Worm (Caenorhabditis elegans): ENCODE data around the gene Y62E10A.3.

Y62E10A.3 gene

DNA sequence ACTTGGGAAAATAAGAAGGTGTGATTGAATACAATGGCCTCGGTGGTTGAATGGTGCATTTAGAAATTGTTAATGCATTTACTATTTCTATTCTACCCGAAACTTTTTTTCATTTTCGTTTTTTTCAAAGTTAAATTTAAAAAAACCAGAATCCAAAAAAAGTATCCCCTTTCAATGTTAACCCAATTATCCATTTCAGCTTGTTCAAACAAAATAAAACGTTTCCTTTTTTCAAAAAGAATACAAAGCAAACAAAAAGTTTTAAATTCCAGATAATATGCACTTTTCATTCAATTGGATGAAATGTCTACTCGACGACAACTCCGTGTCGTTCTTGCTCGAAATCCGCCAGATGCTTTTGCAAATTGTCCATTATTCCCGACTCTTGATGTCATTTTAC is 17.5 kb downstream of the Y62E10A.3 start, which contains the start of gene W02A2.5:
W02A2.5 (plus strand) TSS at position 301 of the 400 bp plus-strand sequence.
- TF ChIP-seq efl-1 (optimal IDR thresholded peaks at IDR 0.05) (no peak), efl-1 (GFP tag; optimal IDR thresholded peaks at IDR 0.05 in 1 of 2) (peak in 1 of 2 experiments; percentile 43), jun-1 (tag; optimal IDR thresholded peaks at IDR 0.05) (no peak)

DNA sequence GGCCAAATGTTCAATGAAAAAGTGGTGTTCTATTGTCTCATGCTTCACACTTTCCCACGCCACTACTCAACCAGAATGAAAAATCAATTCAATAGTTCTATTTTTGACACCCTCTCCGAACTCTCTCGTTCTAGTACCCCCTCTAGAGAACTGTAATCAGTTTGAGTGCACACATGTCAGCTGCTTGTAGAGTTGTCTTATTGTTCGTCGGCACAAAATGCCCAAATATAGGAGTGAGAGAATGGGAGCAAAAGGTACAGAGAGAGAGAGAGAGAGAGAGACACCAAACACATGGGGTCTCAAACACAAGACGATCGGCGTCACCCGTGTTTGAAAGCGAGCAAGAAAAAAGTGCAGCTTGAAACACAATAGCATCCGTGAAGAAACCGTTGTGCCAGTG is 25.8 kb downstream of the Y62E10A.3 start:
- TF ChIP-seq lin-35 (GFP tag; optimal IDR thresholded peaks at IDR 0.05) (peak in 1 of 2 experiments; percentile 29), isw-1 (GFP tag; IDR thresholded peaks at IDR 0.05) (no peak), unc-62 (GFP tag; optimal IDR thresholded peaks at IDR 0.05) (no peak)

DNA sequence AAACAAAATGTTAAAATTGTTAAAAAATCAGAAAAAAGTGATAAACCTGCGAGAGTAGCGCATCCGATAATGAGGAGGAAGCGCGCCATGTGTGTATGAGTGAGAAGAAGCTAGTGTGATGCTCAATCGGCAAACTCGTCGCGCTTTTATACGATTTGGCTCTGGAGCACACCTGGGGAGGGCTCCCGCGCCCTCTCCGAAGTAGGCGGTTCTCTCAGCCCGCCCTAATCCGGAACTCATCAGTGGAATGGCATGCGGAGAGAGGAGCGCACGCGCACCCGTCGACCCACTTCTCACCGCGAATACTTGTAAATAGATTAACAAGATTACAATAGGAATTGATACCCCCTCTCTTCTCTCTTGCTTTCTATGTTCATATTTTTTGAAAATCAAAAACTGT is 28.8 kb downstream of the Y62E10A.3 start, which contains the start of gene pqn-74:
pqn-74 (minus strand) TSS at position 122 of the 400 bp plus-strand sequence.
- TF ChIP-seq xbp-1 (tag; optimal IDR thresholded peaks at IDR 0.05) (no peak), fkh-4 (tag; optimal IDR thresholded peaks at IDR 0.05; ENCODE audit: borderline replicate concordance) (no peak), nhr-20 (tag; optimal IDR thresholded peaks at IDR 0.05) (no peak), elt-2 (tag; optimal IDR thresholded peaks at IDR 0.05) (no peak), C16A3.4 (tag; optimal IDR thresholded peaks at IDR 0.05) (no peak), nhr-76 (tag; optimal IDR thresholded peaks at IDR 0.05) (no peak), sox-4 (tag; optimal IDR thresholded peaks at IDR 0.05) (no peak), ceh-82 (tag; optimal IDR thresholded peaks at IDR 0.05) (no peak), ceh-8 (GFP tag; optimal IDR thresholded peaks at IDR 0.05) (no peak), grh-1 (GFP tag; IDR thresholded peaks at IDR 0.05) (no peak), ceh-90 (tag; optimal IDR thresholded peaks at IDR 0.05) (no peak), lin-14 (GFP tag; optimal IDR thresholded peaks at IDR 0.05) (no peak), pax-3 (tag; optimal IDR thresholded peaks at IDR 0.05) (no peak), nhr-237 (tag; optimal IDR thresholded peaks at IDR 0.05) (no peak), zag-1 (tag; optimal IDR thresholded peaks at IDR 0.05) (no peak), nhr-71 (tag; optimal IDR thresholded peaks at IDR 0.05) (no peak), irx-1 (tag; optimal IDR thresholded peaks at IDR 0.05) (no peak), unc-62 (GFP tag; optimal IDR thresholded peaks at IDR 0.05) (no peak), nhr-47 (tag; optimal IDR thresholded peaks at IDR 0.05) (no peak)

DNA sequence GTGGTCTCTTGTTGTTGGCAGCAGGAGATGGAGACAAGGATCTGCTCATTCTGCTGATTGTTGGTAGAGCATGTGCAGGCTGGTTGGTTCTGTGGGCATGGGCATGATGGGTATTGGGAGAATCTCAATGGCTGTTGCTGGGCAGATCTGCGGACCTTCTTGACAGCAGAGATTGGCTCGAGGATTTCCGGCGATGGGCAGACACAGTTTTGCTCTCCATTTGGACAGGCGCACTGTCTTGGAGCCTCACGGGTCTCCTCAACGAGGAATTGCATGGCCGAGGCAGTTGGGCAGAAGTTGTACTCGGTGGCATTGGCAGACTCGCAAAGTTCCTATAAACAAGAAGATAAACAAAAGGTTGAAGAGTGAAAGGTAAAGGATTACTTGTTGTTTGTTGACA is 29.5 kb downstream of the Y62E10A.3 start:
- TF ChIP-seq efl-1 (optimal IDR thresholded peaks at IDR 0.05): no peak
- TF ChIP-seq efl-1 (GFP tag; optimal IDR thresholded peaks at IDR 0.05 in 1 of 2): peak in 1 of 2 experiments; percentile 53
- no peak for TF ChIP-seq zag-1 (tag; optimal IDR thresholded peaks at IDR 0.05)

DNA sequence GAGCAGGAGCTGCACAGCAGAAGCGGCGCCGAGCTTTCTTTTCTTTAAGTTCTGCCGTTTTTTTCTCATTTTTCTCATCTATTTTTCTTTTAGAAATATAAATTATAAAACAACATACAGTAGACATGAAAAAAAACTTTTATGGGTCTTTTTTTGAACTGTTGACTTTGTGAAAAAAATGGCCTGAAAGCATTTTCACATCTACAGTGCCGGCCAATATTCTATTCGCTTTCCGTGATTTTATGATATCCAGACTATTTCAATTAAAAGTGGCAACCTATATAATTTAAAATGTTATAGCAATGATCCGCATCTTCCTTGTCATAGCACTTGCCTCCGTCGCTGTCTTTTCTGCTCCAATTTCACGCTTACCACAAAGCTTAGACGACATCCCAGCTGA is 32.0 kb downstream of the Y62E10A.3 start, which contains the start of gene far-6:
far-6 (plus strand) TSS at position 301 of the 400 bp plus-strand sequence.
- TF ChIP-seq fos-1 (tag; optimal IDR thresholded peaks at IDR 0.05) (no peak), ceh-82 (tag; optimal IDR thresholded peaks at IDR 0.05) (no peak), isw-1 (GFP tag; IDR thresholded peaks at IDR 0.05) (no peak), efl-3 (GFP tag; optimal IDR thresholded peaks at IDR 0.05) (no peak), lin-39 (tag; optimal IDR thresholded peaks at IDR 0.05) (no peak), snpc-4 (tag; optimal IDR thresholded peaks at IDR 0.05) (no peak), alr-1 (tag; optimal IDR thresholded peaks at IDR 0.05; ENCODE audit: borderline replicate concordance) (no peak), lin-15B (tag; optimal IDR thresholded peaks at IDR 0.05) (no peak), nhr-237 (tag; optimal IDR thresholded peaks at IDR 0.05) (no peak), sup-37 (GFP tag; optimal IDR thresholded peaks at IDR 0.05) (no peak), lir-3 (tag; optimal IDR thresholded peaks at IDR 0.05; ENCODE audit: poor library complexity) (no peak), aha-1 (tag; optimal IDR thresholded peaks at IDR 0.05) (no peak)

DNA sequence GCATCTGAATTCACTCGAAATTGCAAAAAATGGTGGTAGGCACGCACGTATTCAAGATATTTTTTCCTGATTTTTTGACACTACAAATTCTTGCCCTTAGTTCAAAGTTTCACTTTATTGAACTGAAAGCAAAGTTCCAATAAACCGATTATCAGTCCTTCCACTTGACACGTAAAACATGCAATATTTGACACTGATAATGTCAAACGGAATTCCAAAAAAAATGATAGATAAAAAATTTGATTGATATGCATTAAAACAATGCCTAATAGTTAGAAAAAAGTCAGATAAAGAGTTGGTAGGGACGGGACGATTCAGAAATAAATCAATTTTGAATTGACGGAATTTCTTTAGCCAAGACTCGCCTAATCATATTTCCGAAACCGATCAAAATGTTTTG is 33.0 kb downstream of the Y62E10A.3 start:
- no peak for TF ChIP-seq C04F5.9 (tag; optimal IDR thresholded peaks at IDR 0.05)
- TF ChIP-seq sptf-1 (tag; optimal IDR thresholded peaks at IDR 0.05): no peak
- no peak for TF ChIP-seq zip-4 (GFP tag; optimal IDR thresholded peaks at IDR 0.05)
- TF ChIP-seq pqm-1 (tag; optimal IDR thresholded peaks at IDR 0.05): peak; percentile 61
- no peak for TF ChIP-seq fkh-10 (GFP tag; optimal IDR thresholded peaks at IDR 0.05)
- TF ChIP-seq ztf-11 (tag; optimal IDR thresholded peaks at IDR 0.05): no peak
- TF ChIP-seq ces-1 (GFP tag; optimal IDR thresholded peaks at IDR 0.05): no peak
- no peak for TF ChIP-seq vab-15 (tag; optimal IDR thresholded peaks at IDR 0.05)
- no peak for TF ChIP-seq fkh-4 (tag; optimal IDR thresholded peaks at IDR 0.05; ENCODE audit: borderline replicate concordance)
- TF ChIP-seq jun-1 (tag; optimal IDR thresholded peaks at IDR 0.05): peak; percentile 39
- no peak for TF ChIP-seq lin-14 (GFP tag; optimal IDR thresholded peaks at IDR 0.05)
- no peak for TF ChIP-seq grh-1 (GFP tag; IDR thresholded peaks at IDR 0.05)
- TF ChIP-seq hpl-2 (GFP tag; optimal IDR thresholded peaks at IDR 0.05): no peak
- no peak for TF ChIP-seq nhr-71 (tag; optimal IDR thresholded peaks at IDR 0.05)
- TF ChIP-seq efl-1 (optimal IDR thresholded peaks at IDR 0.05): no peak
- TF ChIP-seq efl-1 (GFP tag; optimal IDR thresholded peaks at IDR 0.05 in 1 of 2): peak in 1 of 2 experiments; percentile 82
- TF ChIP-seq elt-2 (tag; optimal IDR thresholded peaks at IDR 0.05): peak; percentile 90
- no peak for TF ChIP-seq C16A3.4 (tag; optimal IDR thresholded peaks at IDR 0.05)
- TF ChIP-seq nhr-85 (tag): no peak
